Worm (Caenorhabditis elegans) whole organism, young adult: ENCODE measurements around the gene Y43D4A.2.

ENCODE experiments used
- F52B5.7 ChIP-seq: sonication (generic microtip); optimal IDR thresholded peaks from 2 replicates; lab custom pipeline; 2016; ENCODE audit warnings: mild to moderate bottlenecking, missing genetic modification characterization, missing compliant biosample characterization
- ama-1 ChIP-seq, 3 experiments: fragments of 150-350 bp in 1 of 3; sonication (generic microtip) in 2 of 3; optimal IDR thresholded peaks; 2 replicates each; lab custom pipeline; 2014 to 2018; ENCODE audit warnings: missing biosample characterization in 2 of 3, missing genetic modification characterization in 2 of 3, missing genetic modification reagents in 2 of 3
- egl-18 ChIP-seq: fragments of 200-800 bp; sonication (Bioruptor generic); IDR thresholded peaks from 2 replicates; pipeline ENCODE4 v1.3.6; 2022; ENCODE audit warnings: missing genetic modification reagents, missing genetic modification characterization, missing compliant biosample characterization
- egrh-3 ChIP-seq: fragments of 200-800 bp; sonication (Bioruptor generic); IDR thresholded peaks from 2 replicates; pipeline ENCODE4 v1.3.6; 2022; ENCODE audit warnings: missing genetic modification reagents, missing genetic modification characterization, missing compliant biosample characterization
- madf-6 ChIP-seq: fragments of 200-800 bp; sonication (Bioruptor generic); IDR thresholded peaks from 2 replicates; pipeline ENCODE4 v1.3.6; 2022; ENCODE audit warnings: missing genetic modification reagents, missing genetic modification characterization, missing compliant biosample characterization
- mcd-1 ChIP-seq: fragments of 200-800 bp; sonication (Bioruptor generic); IDR thresholded peaks from 2 replicates; pipeline ENCODE4 v1.3.6; 2022; ENCODE audit warnings: missing genetic modification reagents, missing genetic modification characterization, missing compliant biosample characterization
- nhr-80 ChIP-seq: sonication (generic microtip); optimal IDR thresholded peaks from 2 replicates; lab custom pipeline; 2016; ENCODE audit warnings: missing genetic modification characterization, missing compliant biosample characterization
- unc-62 ChIP-seq: fragments of 150-350 bp; optimal IDR thresholded peaks from 2 replicates; lab custom pipeline; 2014; ENCODE audit warnings: missing biosample characterization, missing genetic modification reagents, missing genetic modification characterization

DNA sequence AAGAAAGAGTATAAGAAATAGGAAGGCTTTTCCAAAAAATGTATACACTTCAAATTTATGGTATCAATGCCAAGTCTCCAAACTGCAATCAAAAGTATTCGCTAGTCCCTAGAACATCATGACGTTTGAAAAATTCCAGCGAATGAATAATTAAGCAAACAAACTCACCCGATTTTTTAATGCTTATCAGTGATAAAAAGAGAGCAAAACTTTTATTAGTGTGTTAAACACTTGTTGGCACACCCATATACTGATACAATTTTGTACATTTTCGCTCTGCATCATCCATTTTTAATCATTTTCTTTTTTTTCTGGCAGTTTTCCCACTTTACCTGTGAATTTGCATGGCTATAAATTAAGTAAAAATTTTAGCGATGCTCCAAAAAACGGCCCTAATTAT is 19.7 kb downstream of the Y43D4A.2 start, which contains the start of gene Y51H4A.25:
- no peak for TF ChIP-seq egl-18 (GFP tag; lab: Robert Waterston, UW)
- no peak for TF ChIP-seq egrh-3 (GFP tag; lab: Robert Waterston, UW)
- TF ChIP-seq unc-62 (GFP tag; lab: Kevin White, UChicago) = no peak
- no peak for TF ChIP-seq madf-6 (GFP tag; lab: Robert Waterston, UW)
- TF ChIP-seq nhr-80 (tag; lab: Kevin White, UChicago) = peak; percentile 49
- TF ChIP-seq F52B5.7 (tag; lab: Kevin White, UChicago) = no peak
- TF ChIP-seq ama-1 (optimal IDR thresholded peaks at IDR 0.05; lab: Kevin White, UChicago) = no peak
- no peak for TF ChIP-seq ama-1 (GFP tag; optimal IDR thresholded peaks at IDR 0.05; lab: Kevin White, UChicago)
- TF ChIP-seq mcd-1 (GFP tag; lab: Robert Waterston, UW) = no peak
